Fruit fly (Drosophila melanogaster) Kc167 (cell line): Measurements from ENCODE around the gene CG7530.

Experiments used
- Myc ChIP-seq: fragments of >200 bp; optimal IDR thresholded peaks from 2 replicates; lab custom pipeline; 2017; ENCODE audit warnings: missing external identifiers
- Sin3A ChIP-seq: fragments of >200 bp; optimal IDR thresholded peaks from 2 replicates; lab custom pipeline; 2018; ENCODE audit warnings: missing external identifiers
- h ChIP-seq: fragments of >200 bp; optimal IDR thresholded peaks from 3 replicates; lab custom pipeline; 2018; ENCODE audit warnings: missing external identifiers
- insv ChIP-seq: fragments of >200 bp; optimal IDR thresholded peaks from 3 replicates; lab custom pipeline; 2018; ENCODE audit warnings: missing external identifiers
- psq ChIP-seq: fragments of >200 bp; optimal IDR thresholded peaks from 2 replicates; lab custom pipeline; 2017; ENCODE audit warnings: missing external identifiers
- ttk ChIP-seq: sonication (Bioruptor generic); optimal IDR thresholded peaks from 2 replicates; lab custom pipeline; 2017; ENCODE audit warnings: missing external identifiers

CG7530 gene

DNA sequence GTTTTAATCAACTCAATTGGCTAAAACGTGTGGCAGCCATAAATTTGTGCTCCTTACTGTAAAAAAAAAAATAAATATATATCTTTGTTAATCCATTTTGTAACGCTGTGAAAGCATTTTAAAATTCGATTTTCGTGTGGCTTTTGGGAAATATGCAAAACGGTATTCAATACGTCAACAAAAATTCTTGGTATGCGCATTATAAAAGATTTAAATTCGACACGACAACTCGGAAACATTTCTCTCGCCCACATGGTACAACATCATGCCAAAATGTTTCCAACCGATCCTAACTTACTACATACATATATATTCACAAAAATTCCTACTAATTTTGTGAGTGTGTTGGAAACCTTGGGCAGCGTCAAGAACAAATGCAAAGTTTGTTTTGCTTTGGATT lies 20.6 kb downstream of the CG7530 start:
- no peak for TF ChIP-seq insv (lab: Kevin White, UChicago)
- TF ChIP-seq ttk: no peak
- no peak for TF ChIP-seq Sin3A (lab: Kevin White, UChicago)

- TF ChIP-seq Sin3A (lab: Kevin White, UChicago) (no peak), h (lab: Kevin White, UChicago) (no peak), psq (lab: Kevin White, UChicago) (no peak), Myc (lab: Kevin White, UChicago) (no peak), ttk (no peak), insv (lab: Kevin White, UChicago) (no peak)
Measured at dm6 chr3R:14709480-14709984, 21.8 kb downstream of the CG7530 start.

DNA sequence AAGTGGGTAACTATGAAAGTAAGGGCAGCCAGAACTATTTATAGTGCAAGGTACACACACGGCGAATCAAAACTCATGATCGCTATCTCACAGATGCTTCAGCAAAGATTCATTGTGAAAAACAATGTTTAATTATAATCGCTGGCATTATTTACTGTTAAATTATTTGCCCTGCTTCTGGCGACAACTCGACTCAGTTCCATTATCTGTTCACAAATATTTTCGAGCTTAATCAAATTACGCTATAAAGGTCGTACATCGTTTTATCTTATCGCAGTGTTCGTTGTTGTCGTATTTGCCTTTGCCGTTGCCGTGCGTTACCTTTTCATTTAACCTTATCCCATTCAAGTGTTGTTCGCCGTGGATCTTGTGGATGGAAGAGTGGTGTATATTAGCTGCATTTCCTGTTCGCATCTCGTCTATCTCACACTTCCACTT lies 22.3 kb downstream of the CG7530 start:
- TF ChIP-seq psq (lab: Kevin White, UChicago): no peak
- TF ChIP-seq Sin3A (lab: Kevin White, UChicago): no peak
- no peak for TF ChIP-seq h (lab: Kevin White, UChicago)
- TF ChIP-seq Myc (lab: Kevin White, UChicago): no peak
- no peak for TF ChIP-seq ttk
- no peak for TF ChIP-seq insv (lab: Kevin White, UChicago)

DNA sequence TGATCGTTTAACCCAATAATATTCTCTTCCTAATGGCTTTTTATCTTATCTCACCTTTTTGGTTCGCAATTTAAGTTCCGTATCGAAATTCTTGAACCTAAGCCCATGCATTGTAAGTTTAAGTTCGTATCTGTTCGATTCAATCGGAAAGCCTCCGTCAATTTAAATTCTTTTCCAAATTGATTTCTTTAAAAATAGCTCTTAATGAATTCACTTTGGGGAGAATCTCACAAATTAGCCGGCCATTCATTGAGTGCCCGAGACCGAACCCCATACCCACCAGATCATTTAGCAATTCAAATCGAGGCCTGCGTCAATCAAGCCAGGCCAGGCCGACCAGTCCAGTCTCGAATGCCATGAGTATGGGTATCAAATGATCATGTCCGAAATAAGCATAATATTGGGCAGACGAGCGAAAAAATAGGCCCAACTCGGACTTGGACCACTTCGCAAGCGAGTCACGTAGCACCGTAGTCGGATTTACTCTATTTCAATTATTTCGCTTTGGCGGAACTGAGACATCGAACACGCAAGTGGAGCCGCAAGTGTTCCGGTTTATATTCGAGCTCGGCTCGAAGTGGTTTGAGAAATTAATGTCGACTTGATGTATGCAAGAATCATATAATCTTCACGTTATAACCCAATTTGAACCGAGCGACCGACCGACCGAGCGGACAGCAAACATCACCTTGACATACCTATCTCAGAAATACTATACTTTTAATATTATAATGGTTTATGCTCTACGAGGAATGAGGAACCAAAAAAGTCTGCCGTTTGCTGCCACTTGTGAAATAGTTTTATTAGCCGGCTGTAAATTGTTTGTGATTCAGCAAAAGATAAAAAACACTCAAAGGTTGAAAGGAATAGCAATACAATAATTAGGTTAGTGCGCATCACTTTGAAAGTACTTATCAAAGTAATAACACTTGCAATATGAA lies 23.3 kb downstream of the CG7530 start:
- TF ChIP-seq Myc (lab: Kevin White, UChicago): no peak
- TF ChIP-seq ttk: no peak
- TF ChIP-seq psq (lab: Kevin White, UChicago): no peak

DNA sequence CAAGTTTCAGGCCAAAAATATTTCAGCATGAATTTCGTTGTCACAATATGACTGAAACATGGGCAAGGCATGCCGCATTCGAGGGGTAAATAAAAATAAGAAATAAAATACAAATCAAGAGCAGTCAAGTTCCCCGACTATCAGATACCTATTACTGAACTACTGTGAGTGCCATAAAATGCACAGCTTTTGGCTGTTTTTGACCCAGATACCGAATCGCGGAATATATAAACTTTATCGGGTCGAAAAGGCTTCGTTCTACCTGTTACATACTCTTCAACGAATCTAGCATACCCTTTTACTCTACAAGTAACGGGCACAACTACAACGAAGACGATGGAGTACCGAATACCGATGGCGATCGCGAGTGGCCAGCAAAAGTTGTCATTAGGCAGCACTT lies 24.4 kb downstream of the CG7530 start:
- TF ChIP-seq Myc (lab: Kevin White, UChicago): no peak
- TF ChIP-seq insv (lab: Kevin White, UChicago): no peak
- TF ChIP-seq psq (lab: Kevin White, UChicago): no peak
- no peak for TF ChIP-seq Sin3A (lab: Kevin White, UChicago)
- TF ChIP-seq ttk: no peak
- TF ChIP-seq h (lab: Kevin White, UChicago): no peak

DNA sequence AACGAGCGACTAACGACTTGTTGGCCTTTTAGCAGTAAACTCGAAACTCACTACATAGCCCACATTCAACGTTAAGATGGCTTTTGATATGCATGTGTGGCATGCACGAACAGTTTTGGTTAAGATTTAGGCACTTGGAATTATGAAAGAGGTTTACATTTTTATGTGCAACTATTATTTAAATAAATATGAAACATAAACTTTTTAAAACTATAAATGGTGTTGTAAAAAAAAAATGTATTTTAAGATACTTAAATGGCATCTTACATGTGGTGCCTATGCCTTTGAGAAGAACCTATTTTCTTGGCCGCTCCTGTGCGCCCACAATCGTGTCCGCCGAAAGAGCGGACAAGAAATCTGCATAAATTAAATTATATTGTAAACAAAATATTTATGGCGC lies 25.0 kb downstream of the CG7530 start:
- no peak for TF ChIP-seq psq (lab: Kevin White, UChicago)
- no peak for TF ChIP-seq h (lab: Kevin White, UChicago)
- no peak for TF ChIP-seq insv (lab: Kevin White, UChicago)
- TF ChIP-seq ttk: no peak
- no peak for TF ChIP-seq Myc (lab: Kevin White, UChicago)
- no peak for TF ChIP-seq Sin3A (lab: Kevin White, UChicago)

DNA sequence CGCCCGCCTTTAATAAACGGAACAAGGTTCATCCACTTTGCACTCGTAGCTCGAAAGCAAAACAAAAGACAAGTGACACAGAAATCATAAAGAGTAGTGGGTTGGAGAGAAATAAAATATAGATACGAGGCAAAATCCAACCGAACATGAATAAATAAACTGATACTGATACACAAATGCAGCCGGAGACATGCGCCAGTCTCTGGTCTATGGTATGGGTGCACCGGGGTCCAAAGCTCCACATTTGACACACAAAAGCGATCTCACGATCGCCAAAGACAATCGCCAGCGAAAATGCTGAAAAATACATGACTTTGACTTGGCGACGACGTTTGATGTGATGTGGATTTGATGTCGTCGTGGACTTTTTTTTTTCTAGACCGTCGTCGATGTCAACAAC lies 26.0 kb downstream of the CG7530 start:
- TF ChIP-seq ttk (no peak), Sin3A (lab: Kevin White, UChicago) (no peak), h (lab: Kevin White, UChicago) (no peak), Myc (lab: Kevin White, UChicago) (no peak), insv (lab: Kevin White, UChicago) (no peak), psq (lab: Kevin White, UChicago) (no peak)

DNA sequence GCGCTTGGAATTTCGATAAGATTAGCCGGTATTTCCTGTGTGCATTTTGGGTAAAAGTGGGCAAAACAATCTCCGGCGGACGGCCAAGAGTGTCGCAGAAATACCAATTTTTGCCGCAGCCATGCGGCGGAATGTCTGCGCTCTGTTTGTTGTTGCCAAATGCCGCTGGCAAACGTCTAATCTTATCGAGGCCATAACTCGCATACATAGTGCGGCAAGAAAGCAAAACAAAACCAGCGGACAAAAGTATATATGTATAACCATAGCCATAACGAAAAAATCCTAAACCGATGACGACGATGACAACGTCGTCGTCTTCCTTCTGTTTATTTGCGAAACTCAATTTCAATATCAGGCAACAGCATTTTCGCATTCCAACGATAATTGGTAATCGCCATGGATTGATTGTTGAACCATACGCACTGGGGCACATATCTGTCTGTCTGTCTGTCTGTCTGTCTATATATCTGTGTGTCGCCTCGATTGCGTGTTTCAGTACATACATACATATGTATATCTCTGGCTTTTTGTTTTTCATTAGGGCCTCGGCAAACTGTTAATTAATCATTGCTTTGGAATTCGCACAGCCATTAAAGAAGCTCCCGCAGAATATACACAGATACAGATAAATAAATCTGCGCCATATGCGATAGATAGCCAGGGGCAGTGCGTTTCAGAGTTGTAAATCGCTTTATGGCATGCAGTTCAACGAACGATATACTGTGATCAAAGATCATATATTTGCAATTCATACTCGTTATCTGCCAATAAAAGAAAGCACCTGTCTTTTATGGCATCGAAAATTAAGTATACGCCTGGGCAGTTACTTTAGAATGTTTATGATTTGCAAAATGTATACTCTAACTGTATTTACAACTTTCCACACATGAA lies 27.8 kb downstream of the CG7530 start:
- TF ChIP-seq insv (lab: Kevin White, UChicago) (no peak), h (lab: Kevin White, UChicago) (no peak), Sin3A (lab: Kevin White, UChicago) (no peak), ttk (no peak), psq (lab: Kevin White, UChicago) (no peak), Myc (lab: Kevin White, UChicago) (no peak)

dm6 chr3R:14696949-14697513 lies 34.3 kb downstream of the CG7530 start, which contains the start of gene Meltrin:
Meltrin (minus strand) TSS chr3R:14697292.
- no peak for TF ChIP-seq psq (lab: Kevin White, UChicago)
- no peak for TF ChIP-seq Sin3A (lab: Kevin White, UChicago)
- TF ChIP-seq ttk: no peak
- no peak for TF ChIP-seq insv (lab: Kevin White, UChicago)
- no peak for TF ChIP-seq Myc (lab: Kevin White, UChicago)
- no peak for TF ChIP-seq h (lab: Kevin White, UChicago)

- TF ChIP-seq Myc (lab: Kevin White, UChicago) (no peak), ttk (no peak), psq (lab: Kevin White, UChicago) (no peak), Sin3A (lab: Kevin White, UChicago) (no peak), h (lab: Kevin White, UChicago) (no peak), insv (lab: Kevin White, UChicago) (no peak)
Measured at dm6 chr3R:14695665-14696064, 35.6 kb downstream of the CG7530 start.

- TF ChIP-seq insv (lab: Kevin White, UChicago) (no peak), h (lab: Kevin White, UChicago) (no peak), ttk (no peak), Sin3A (lab: Kevin White, UChicago) (no peak), psq (lab: Kevin White, UChicago) (no peak), Myc (lab: Kevin White, UChicago) (no peak)
Measured at dm6 chr3R:14695054-14695453, 36.3 kb downstream of the CG7530 start.
